Worm (Caenorhabditis elegans) whole organism, mixed stage, embryonic: ENCODE data around the gene marc-1.

Source experiments
- M03D4.4 ChIP-seq: sonication (generic microtip); optimal IDR thresholded peaks from 2 replicates; lab custom pipeline; 2017; ENCODE audit warnings: mild to moderate bottlenecking, missing genetic modification characterization, missing compliant biosample characterization
- bed-3 ChIP-seq: fragments of 200-800 bp; sonication (Bioruptor generic); optimal IDR thresholded peaks from 3 replicates; lab custom pipeline; 2018; ENCODE audit warnings: mild to moderate bottlenecking, missing genetic modification characterization, moderate library complexity, missing compliant biosample characterization
- blmp-1 ChIP-seq: fragments of 150-350 bp; optimal IDR thresholded peaks from 2 replicates; lab custom pipeline; 2014; ENCODE audit warnings: missing biosample characterization, missing genetic modification characterization
- ceh-39 ChIP-seq: fragments of 150-350 bp; optimal IDR thresholded peaks from 2 replicates; lab custom pipeline; 2014; ENCODE audit warnings: missing biosample characterization, missing genetic modification characterization
- ceh-43 ChIP-seq: fragments of 200-800 bp; sonication (Bioruptor generic); optimal IDR thresholded peaks from 2 replicates; lab custom pipeline; 2018; ENCODE audit warnings: mild to moderate bottlenecking, missing genetic modification characterization, moderate library complexity, missing compliant biosample characterization
- ceh-83 ChIP-seq: fragments of 200-800 bp; sonication (Bioruptor generic); optimal IDR thresholded peaks from 2 replicates; lab custom pipeline; 2018; ENCODE audit warnings: mild to moderate bottlenecking, missing genetic modification characterization, missing compliant biosample characterization
- ces-1 ChIP-seq: fragments of 150-350 bp; optimal IDR thresholded peaks from 2 replicates; lab custom pipeline; 2014; ENCODE audit warnings: missing biosample characterization, missing genetic modification reagents, missing genetic modification characterization
- cnd-1 ChIP-seq: fragments of 200-800 bp; sonication (Bioruptor generic); optimal IDR thresholded peaks from 2 replicates; lab custom pipeline; 2018; ENCODE audit warnings: mild to moderate bottlenecking, missing genetic modification characterization, missing compliant biosample characterization
- drap-1 ChIP-seq: fragments of 200-800 bp; sonication (Bioruptor generic); optimal IDR thresholded peaks from 3 replicates; lab custom pipeline; 2018; ENCODE audit warnings: mild to moderate bottlenecking, missing genetic modification characterization, missing compliant biosample characterization
- elt-1 ChIP-seq: sonication (generic microtip); optimal IDR thresholded peaks from 2 replicates; lab custom pipeline; 2017; ENCODE audit warnings: missing genetic modification characterization, mild to moderate bottlenecking, missing compliant biosample characterization, antibody characterized with exemption, moderate library complexity, borderline replicate concordance; ENCODE audit not compliant: insufficient read depth
- elt-3 ChIP-seq: fragments of 150-350 bp; optimal IDR thresholded peaks from 2 replicates; lab custom pipeline; 2014; ENCODE audit warnings: missing biosample characterization, missing genetic modification characterization
- flh-1 ChIP-seq: fragments of 200-800 bp; sonication (Bioruptor generic); optimal IDR thresholded peaks from 2 replicates; lab custom pipeline; 2018; ENCODE audit warnings: mild to moderate bottlenecking, missing genetic modification characterization, moderate library complexity, missing compliant biosample characterization
- ham-2 ChIP-seq: fragments of 200-800 bp; sonication (Bioruptor generic); optimal IDR thresholded peaks from 2 replicates; lab custom pipeline; 2018; ENCODE audit warnings: mild to moderate bottlenecking, missing genetic modification characterization, missing compliant biosample characterization
- hlh-1 ChIP-seq: fragments of 150-350 bp; optimal IDR thresholded peaks from 2 replicates; lab custom pipeline; 2014; ENCODE audit warnings: missing biosample characterization, missing genetic modification reagents, missing genetic modification characterization
- lin-13 ChIP-seq: fragments of 150-350 bp; optimal IDR thresholded peaks from 2 replicates; lab custom pipeline; 2014; ENCODE audit warnings: missing biosample characterization, missing genetic modification characterization
- lin-32 ChIP-seq: fragments of 200-800 bp; sonication (Bioruptor generic); optimal IDR thresholded peaks from 2 replicates; lab custom pipeline; 2018; ENCODE audit warnings: mild to moderate bottlenecking, missing genetic modification characterization, missing compliant biosample characterization
- lsy-2 ChIP-seq: fragments of 150-350 bp; optimal IDR thresholded peaks from 2 replicates; lab custom pipeline; 2014; ENCODE audit warnings: missing biosample characterization, missing genetic modification characterization
- mab-5 ChIP-seq: fragments of 150-350 bp; optimal IDR thresholded peaks from 2 replicates; lab custom pipeline; 2014; ENCODE audit warnings: missing biosample characterization, missing genetic modification characterization
- mep-1 ChIP-seq: fragments of 150-350 bp; optimal IDR thresholded peaks from 2 replicates; lab custom pipeline; 2017; ENCODE audit warnings: missing biosample characterization, missing genetic modification reagents, missing genetic modification characterization, inconsistent platforms
- mls-2 ChIP-seq: sonication (generic microtip); optimal IDR thresholded peaks from 2 replicates; lab custom pipeline; 2016; ENCODE audit warnings: mild to moderate bottlenecking, missing genetic modification characterization, moderate library complexity, missing compliant biosample characterization
- nhr-12 ChIP-seq: fragments of 150-350 bp; optimal IDR thresholded peaks from 2 replicates; lab custom pipeline; 2014; ENCODE audit warnings: missing biosample characterization, missing genetic modification characterization
- nhr-2 ChIP-seq: fragments of 150-350 bp; optimal IDR thresholded peaks from 2 replicates; lab custom pipeline; 2014; ENCODE audit warnings: missing biosample characterization, missing genetic modification characterization
- nhr-237 ChIP-seq: fragments of 150-350 bp; optimal IDR thresholded peaks from 2 replicates; lab custom pipeline; 2014; ENCODE audit warnings: missing biosample characterization, missing genetic modification characterization
- nhr-28 ChIP-seq: fragments of 150-350 bp; optimal IDR thresholded peaks from 2 replicates; lab custom pipeline; 2014; ENCODE audit warnings: missing biosample characterization, missing genetic modification characterization
- nhr-76 ChIP-seq: sonication (generic microtip); optimal IDR thresholded peaks from 2 replicates; lab custom pipeline; 2017; ENCODE audit warnings: missing biosample characterization, missing genetic modification characterization
- pha-4 ChIP-seq: fragments of 150-350 bp; optimal IDR thresholded peaks from 2 replicates; lab custom pipeline; 2018; ENCODE audit warnings: missing biosample characterization, missing genetic modification reagents, missing genetic modification characterization
- sem-2 ChIP-seq: fragments of 200-800 bp; sonication (Bioruptor generic); optimal IDR thresholded peaks from 2 replicates; lab custom pipeline; 2018; ENCODE audit warnings: mild to moderate bottlenecking, missing genetic modification characterization, missing compliant biosample characterization
- snpc-4 ChIP-seq: fragments of 150-350 bp; optimal IDR thresholded peaks from 2 replicates; lab custom pipeline; 2014; ENCODE audit warnings: missing biosample characterization, missing genetic modification characterization
- sptf-1 ChIP-seq: sonication (generic microtip); optimal IDR thresholded peaks from 2 replicates; lab custom pipeline; 2017; ENCODE audit warnings: mild to moderate bottlenecking, missing genetic modification characterization, moderate library complexity, missing compliant biosample characterization
- unc-120 ChIP-seq: sonication (generic microtip); optimal IDR thresholded peaks from 2 replicates; lab custom pipeline; 2017; ENCODE audit warnings: missing genetic modification characterization, missing compliant biosample characterization; ENCODE audit not compliant: poor library complexity, severe bottlenecking
- unc-39 ChIP-seq: fragments of 150-350 bp; optimal IDR thresholded peaks from 2 replicates; lab custom pipeline; 2014; ENCODE audit warnings: missing biosample characterization, missing genetic modification characterization
- unc-62 ChIP-seq: fragments of 150-350 bp; optimal IDR thresholded peaks from 2 replicates; lab custom pipeline; 2014; ENCODE audit warnings: missing biosample characterization, missing genetic modification reagents, missing genetic modification characterization
- zip-8 ChIP-seq: fragments of 150-350 bp; optimal IDR thresholded peaks from 2 replicates; lab custom pipeline; 2014; ENCODE audit warnings: missing biosample characterization, missing genetic modification characterization
- ztf-11 ChIP-seq: fragments of 150-350 bp; optimal IDR thresholded peaks from 2 replicates; lab custom pipeline; 2014; ENCODE audit warnings: missing biosample characterization, missing genetic modification characterization

The marc-1 gene

ce11 chrV:9724021-9724671 lies 15.4 kb upstream of the marc-1 start, which contains the start of gene slcr-46.3:
Gene slcr-46.3 (minus strand): TSS chrV:9724106.
- TF ChIP-seq pha-4: peak; percentile 43
- no peak for TF ChIP-seq nhr-237
- TF ChIP-seq nhr-12: no peak
- no peak for TF ChIP-seq drap-1 (GFP tag; lab: Kevin White, UChicago)
- peak; percentile 17 for TF ChIP-seq mep-1 (tag; lab: Kevin White, UChicago)
- peak; percentile 10 for TF ChIP-seq unc-62 (GFP tag; lab: Kevin White, UChicago)
- peak; percentile 32 for TF ChIP-seq ham-2 (GFP tag; lab: Kevin White, UChicago)
- peak; percentile 34 for TF ChIP-seq M03D4.4
- TF ChIP-seq nhr-2 (tag; lab: Kevin White, UChicago): peak; percentile 64
- TF ChIP-seq mab-5 (tag; lab: Kevin White, UChicago): peak; percentile 6
- TF ChIP-seq zip-8 (tag; lab: Kevin White, UChicago): peak; percentile 84

- TF ChIP-seq nhr-237 (no peak), ztf-11 (tag; lab: Kevin White, UChicago) (no peak), lin-32 (GFP tag; lab: Kevin White, UChicago) (no peak), flh-1 (GFP tag; lab: Kevin White, UChicago) (no peak), blmp-1 (tag; lab: Kevin White, UChicago) (no peak), sem-2 (GFP tag; lab: Kevin White, UChicago) (no peak), unc-62 (GFP tag; lab: Kevin White, UChicago) (no peak), mep-1 (tag; lab: Kevin White, UChicago) (no peak), elt-1 (no peak), nhr-2 (tag; lab: Kevin White, UChicago) (no peak), nhr-12 (no peak), mab-5 (tag; lab: Kevin White, UChicago) (no peak), cnd-1 (no peak), nhr-76 (tag; lab: Kevin White, UChicago) (no peak), drap-1 (GFP tag; lab: Kevin White, UChicago) (no peak), elt-3 (tag; lab: Kevin White, UChicago) (no peak)
Measured at ce11 chrV:9725719-9726118, 13.8 kb upstream of the marc-1 start.

ce11 chrV:9729462-9730162 lies 9.9 kb upstream of the marc-1 start, which contains the start of the genes aagr-3 and drap-1:
Gene aagr-3 (minus strand): TSS chrV:9729512.
Gene drap-1 (plus strand): TSS chrV:9730106.
- TF ChIP-seq pha-4: peak; percentile 73
- peak; percentile 16 for TF ChIP-seq hlh-1 (tag; lab: Kevin White, UChicago)
- no peak for TF ChIP-seq ham-2 (GFP tag; lab: Kevin White, UChicago)
- no peak for TF ChIP-seq mab-5 (tag; lab: Kevin White, UChicago)
- TF ChIP-seq ceh-39 (tag; lab: Kevin White, UChicago): peak; percentile 91
- TF ChIP-seq mep-1 (tag; lab: Kevin White, UChicago): peak; percentile 76
- TF ChIP-seq lsy-2 (tag; lab: Kevin White, UChicago): peak; percentile 45
- TF ChIP-seq nhr-237: no peak
- TF ChIP-seq ces-1 (GFP tag; lab: Kevin White, UChicago): peak; percentile 58

- TF ChIP-seq drap-1 (GFP tag; lab: Kevin White, UChicago): no peak
- TF ChIP-seq mab-5 (tag; lab: Kevin White, UChicago): peak; percentile 42
- peak; percentile 82 for TF ChIP-seq lin-13 (tag; lab: Kevin White, UChicago)
- TF ChIP-seq zip-8 (tag; lab: Kevin White, UChicago): no peak
- TF ChIP-seq ceh-83 (GFP tag; lab: Kevin White, UChicago): no peak
- TF ChIP-seq M03D4.4: peak; percentile 78
- peak; percentile 80 for TF ChIP-seq nhr-237
- TF ChIP-seq ceh-43: peak; percentile 55
- peak; percentile 70 for TF ChIP-seq hlh-1 (tag; lab: Kevin White, UChicago)
- peak; percentile 35 for TF ChIP-seq sem-2 (GFP tag; lab: Kevin White, UChicago)
- TF ChIP-seq snpc-4 (tag; lab: Kevin White, UChicago): no peak
- peak; percentile 37 for TF ChIP-seq lin-32 (GFP tag; lab: Kevin White, UChicago)
- no peak for TF ChIP-seq unc-39 (tag; lab: Kevin White, UChicago)
- TF ChIP-seq ham-2 (GFP tag; lab: Kevin White, UChicago): peak; percentile 97
- peak; percentile 32 for TF ChIP-seq nhr-76 (tag; lab: Kevin White, UChicago)
- peak; percentile 48 for TF ChIP-seq ceh-39 (tag; lab: Kevin White, UChicago)
- TF ChIP-seq elt-1: no peak
- TF ChIP-seq mls-2 (tag; lab: Kevin White, UChicago): peak; percentile 90
- TF ChIP-seq ztf-11 (tag; lab: Kevin White, UChicago): peak; percentile 77
- peak; percentile 83 for TF ChIP-seq unc-62 (GFP tag; lab: Kevin White, UChicago)
- peak; percentile 48 for TF ChIP-seq nhr-12
- TF ChIP-seq elt-3 (tag; lab: Kevin White, UChicago): no peak
- no peak for TF ChIP-seq nhr-28 (tag; lab: Kevin White, UChicago)
- TF ChIP-seq nhr-2 (tag; lab: Kevin White, UChicago): peak; percentile 55
- TF ChIP-seq flh-1 (GFP tag; lab: Kevin White, UChicago): peak; percentile 54
- peak; percentile 90 for TF ChIP-seq sptf-1 (tag; lab: Kevin White, UChicago)
- TF ChIP-seq lsy-2 (tag; lab: Kevin White, UChicago): peak; percentile 95
- peak; percentile 38 for TF ChIP-seq mep-1 (tag; lab: Kevin White, UChicago)
- no peak for TF ChIP-seq bed-3 (GFP tag; lab: Kevin White, UChicago)
- peak; percentile 98 for TF ChIP-seq unc-120 (tag; lab: Kevin White, UChicago)
- peak; percentile 11 for TF ChIP-seq blmp-1 (tag; lab: Kevin White, UChicago)
- TF ChIP-seq pha-4: peak; percentile 79
Measured at ce11 chrV:9730743-9731706, 8.5 kb upstream of the marc-1 start.
